Worm (Caenorhabditis elegans) whole organism, L4 larva: ENCODE data around the gene F32D8.5.

Experiments used
- D1046.2 ChIP-seq: fragments of 200-800 bp; sonication (Bioruptor generic); IDR thresholded peaks from 2 replicates; pipeline ENCODE4 v1.3.6; 2022; ENCODE audit warnings: missing genetic modification characterization, missing compliant biosample characterization
- F10B5.3 ChIP-seq: sonication (generic microtip); optimal IDR thresholded peaks from 2 replicates; lab custom pipeline; 2016; ENCODE audit warnings: mild to moderate bottlenecking, missing genetic modification characterization, missing compliant biosample characterization
- F49E8.2 ChIP-seq: sonication (generic microtip); optimal IDR thresholded peaks from 2 replicates; lab custom pipeline; 2016; ENCODE audit warnings: missing compliant biosample characterization, mild to moderate bottlenecking, missing genetic modification characterization, borderline replicate concordance
- R02D3.7 ChIP-seq: fragments of 150-350 bp; sonication (generic microtip); optimal IDR thresholded peaks from 3 replicates; lab custom pipeline; 2014; ENCODE audit warnings: missing biosample characterization, missing genetic modification characterization
- T20F7.1 ChIP-seq: fragments of 200-800 bp; sonication (Bioruptor generic); optimal IDR thresholded peaks from 2 replicates; lab custom pipeline; 2018; ENCODE audit warnings: mild to moderate bottlenecking, missing genetic modification characterization, missing compliant biosample characterization
- T26A8.4 ChIP-seq: fragments of 200-800 bp; sonication (Bioruptor generic); IDR thresholded peaks from 2 replicates; pipeline ENCODE4 v1.3.6; 2022; ENCODE audit warnings: missing genetic modification characterization, missing compliant biosample characterization
- Y105C5A.15 ChIP-seq: fragments of 200-800 bp; sonication (Bioruptor generic); IDR thresholded peaks from 2 replicates; pipeline ENCODE4 v1.3.6; 2022; ENCODE audit warnings: missing genetic modification characterization, missing compliant biosample characterization
- Y48G9A.11 ChIP-seq: fragments of 200-800 bp; sonication (Bioruptor generic); IDR thresholded peaks from 2 replicates; pipeline ENCODE4 v1.3.6; 2022; ENCODE audit warnings: missing genetic modification reagents, missing genetic modification characterization, missing compliant biosample characterization
- Y5F2A.4 ChIP-seq: fragments of 200-800 bp; sonication (Bioruptor generic); optimal IDR thresholded peaks from 2 replicates; lab custom pipeline; 2018; ENCODE audit warnings: mild to moderate bottlenecking, missing genetic modification characterization, missing compliant biosample characterization
- ZK337.2 ChIP-seq: fragments of 200-800 bp; sonication (Bioruptor generic); IDR thresholded peaks from 2 replicates; pipeline ENCODE4 v1.3.6; 2022; ENCODE audit warnings: missing genetic modification reagents, missing genetic modification characterization, missing compliant biosample characterization
- aha-1 ChIP-seq: fragments of 150-350 bp; peaks from one replicate; lab custom pipeline; 2014; ENCODE audit warnings: missing biosample characterization, missing genetic modification characterization
- attf-4 ChIP-seq: sonication (generic microtip); optimal IDR thresholded peaks from 3 replicates; lab custom pipeline; 2017; ENCODE audit warnings: missing biosample characterization, missing genetic modification characterization
- ceh-62 ChIP-seq: sonication (generic microtip); optimal IDR thresholded peaks from 2 replicates; lab custom pipeline; 2017; ENCODE audit warnings: missing biosample characterization, missing genetic modification characterization
- ces-1 ChIP-seq: fragments of 150-350 bp; sonication (generic microtip); optimal IDR thresholded peaks from 4 replicates; lab custom pipeline; 2014; ENCODE audit warnings: missing biosample characterization, missing genetic modification reagents, missing genetic modification characterization
- cey-2 ChIP-seq: sonication (generic microtip); optimal IDR thresholded peaks from 3 replicates; lab custom pipeline; 2017; ENCODE audit warnings: missing genetic modification characterization, mild to moderate bottlenecking, missing compliant biosample characterization, antibody characterized with exemption, borderline replicate concordance; ENCODE audit not compliant: insufficient read depth
- ctbp-1 ChIP-seq: fragments of 200-800 bp; sonication (Bioruptor generic); IDR thresholded peaks from 2 replicates; pipeline ENCODE4 v1.3.6; 2022; ENCODE audit warnings: missing genetic modification reagents, missing genetic modification characterization, missing compliant biosample characterization
- daf-19 ChIP-seq: fragments of 200-800 bp; sonication (Bioruptor generic); conservative IDR thresholded peaks from 2 replicates; pipeline ENCODE4 v1.3.6; 2022; ENCODE audit warnings: missing genetic modification characterization, missing compliant biosample characterization
- dmd-6 ChIP-seq: fragments of 200-800 bp; sonication (Bioruptor generic); IDR thresholded peaks from 2 replicates; pipeline ENCODE4 v1.3.6; 2022; ENCODE audit warnings: missing genetic modification reagents, missing genetic modification characterization, missing compliant biosample characterization
- dmd-9 ChIP-seq: fragments of 200-800 bp; sonication (Bioruptor generic); IDR thresholded peaks from 2 replicates; pipeline ENCODE4 v1.3.6; 2022; ENCODE audit warnings: missing genetic modification reagents, missing genetic modification characterization, missing compliant biosample characterization
- dpl-1 ChIP-seq: fragments of 150-350 bp; optimal IDR thresholded peaks from 2 replicates; lab custom pipeline; 2014; ENCODE audit warnings: missing biosample characterization, missing genetic modification reagents, missing genetic modification characterization
- dve-1 ChIP-seq: sonication (generic microtip); optimal IDR thresholded peaks from 2 replicates; lab custom pipeline; 2017; ENCODE audit warnings: antibody characterized with exemption, mild to moderate bottlenecking, missing genetic modification characterization, missing compliant biosample characterization; ENCODE audit not compliant: insufficient read depth
- egl-43 ChIP-seq: fragments of 200-800 bp; sonication (Bioruptor generic); IDR thresholded peaks from 2 replicates; pipeline ENCODE4 v1.3.6; 2022; ENCODE audit warnings: missing genetic modification reagents, missing genetic modification characterization, missing compliant biosample characterization
- fos-1 ChIP-seq: fragments of 150-350 bp; optimal IDR thresholded peaks from 2 replicates; lab custom pipeline; 2014; ENCODE audit warnings: missing biosample characterization, missing genetic modification characterization
- gei-8 ChIP-seq: fragments of 200-800 bp; sonication (Bioruptor generic); optimal IDR thresholded peaks from 2 replicates; lab custom pipeline; 2018; ENCODE audit warnings: mild to moderate bottlenecking, missing genetic modification characterization, missing compliant biosample characterization
- hif-1 ChIP-seq, 2 experiments: sonication (generic microtip); optimal IDR thresholded peaks; 2 replicates each; lab custom pipeline; 2016 to 2017; ENCODE audit warnings: missing compliant biosample characterization in 2 of 2, missing genetic modification characterization in 2 of 2, missing genetic modification reagents in 2 of 2, missing genotype in 2 of 2, mild to moderate bottlenecking in 1 of 2
- hlh-11 ChIP-seq: fragments of 200-800 bp; sonication (Bioruptor generic); optimal IDR thresholded peaks from 2 replicates; lab custom pipeline; 2018; ENCODE audit warnings: mild to moderate bottlenecking, missing genetic modification characterization, missing compliant biosample characterization
- hlh-30 ChIP-seq: sonication (generic microtip); optimal IDR thresholded peaks from 2 replicates; lab custom pipeline; 2017; ENCODE audit warnings: antibody characterized with exemption, mild to moderate bottlenecking, missing genetic modification characterization, missing compliant biosample characterization; ENCODE audit not compliant: insufficient read depth
- hmg-1.1 ChIP-seq: fragments of 200-800 bp; sonication (Bioruptor generic); IDR thresholded peaks from 2 replicates; pipeline ENCODE4 v1.3.6; 2022; ENCODE audit warnings: missing genetic modification reagents, missing genetic modification characterization, missing compliant biosample characterization
- lim-7 ChIP-seq: fragments of 200-800 bp; sonication (Bioruptor generic); IDR thresholded peaks from 2 replicates; pipeline ENCODE4 v1.3.6; 2022; ENCODE audit warnings: missing genetic modification characterization, missing compliant biosample characterization
- lin-15B ChIP-seq: fragments of 150-350 bp; sonication (generic microtip); optimal IDR thresholded peaks from 3 replicates; lab custom pipeline; 2014; ENCODE audit warnings: missing biosample characterization, missing genetic modification characterization
- lin-39 ChIP-seq: fragments of 150-350 bp; optimal IDR thresholded peaks from 2 replicates; lab custom pipeline; 2014; ENCODE audit warnings: missing biosample characterization, missing genetic modification reagents, missing genetic modification characterization
- lir-3 ChIP-seq: sonication (generic microtip); optimal IDR thresholded peaks from 2 replicates; lab custom pipeline; 2016; ENCODE audit warnings: mild to moderate bottlenecking, missing genetic modification characterization, missing compliant biosample characterization
- lsy-2 ChIP-seq, 2 experiments: fragments of 150-350 bp in 1 of 2; sonication (generic microtip) in 1 of 2; optimal IDR thresholded peaks; 2 replicates each; lab custom pipeline; 2014 to 2017; ENCODE audit warnings: missing biosample characterization in 2 of 2, missing genetic modification characterization in 2 of 2
- madf-5 ChIP-seq, 2 experiments: fragments of 200-800 bp; sonication (Bioruptor generic); IDR thresholded peaks; 2 replicates each; pipeline ENCODE4 v1.3.6; 2022; ENCODE audit warnings: missing compliant biosample characterization in 2 of 2, missing genetic modification characterization in 2 of 2
- mdt-29 ChIP-seq: fragments of 200-800 bp; sonication (Bioruptor generic); IDR thresholded peaks from 2 replicates; pipeline ENCODE4 v1.3.6; 2022; ENCODE audit warnings: missing genetic modification reagents, missing genetic modification characterization, missing compliant biosample characterization
- mes-2 ChIP-seq: sonication (generic microtip); optimal IDR thresholded peaks from 2 replicates; lab custom pipeline; 2016; ENCODE audit warnings: missing genotype, mild to moderate bottlenecking, missing genetic modification characterization, missing compliant biosample characterization; ENCODE audit not compliant: poor library complexity, severe bottlenecking
- nhr-11 ChIP-seq: fragments of 150-350 bp; optimal IDR thresholded peaks from 2 replicates; lab custom pipeline; 2014; ENCODE audit warnings: missing biosample characterization, missing genetic modification characterization
- nhr-111 ChIP-seq: fragments of 200-800 bp; sonication (Bioruptor generic); optimal IDR thresholded peaks from 2 replicates; lab custom pipeline; 2018; ENCODE audit warnings: mild to moderate bottlenecking, missing genetic modification characterization, missing compliant biosample characterization
- nhr-25 ChIP-seq: sonication (generic microtip); optimal IDR thresholded peaks from 2 replicates; lab custom pipeline; 2017; ENCODE audit warnings: missing genetic modification characterization, mild to moderate bottlenecking, missing compliant biosample characterization, antibody characterized with exemption, moderate library complexity, borderline replicate concordance; ENCODE audit not compliant: insufficient read depth
- nhr-41 ChIP-seq: fragments of 200-800 bp; sonication (Bioruptor generic); IDR thresholded peaks from 2 replicates; pipeline ENCODE4 v1.3.6; 2022; ENCODE audit warnings: missing genetic modification reagents, missing genetic modification characterization, missing compliant biosample characterization
- nhr-48 ChIP-seq: sonication (generic microtip); optimal IDR thresholded peaks from 2 replicates; lab custom pipeline; 2016; ENCODE audit warnings: mild to moderate bottlenecking, missing genetic modification characterization, missing compliant biosample characterization
- nhr-6 ChIP-seq: fragments of 150-350 bp; optimal IDR thresholded peaks from 2 replicates; lab custom pipeline; 2014; ENCODE audit warnings: missing biosample characterization, missing genetic modification characterization
- nhr-77 ChIP-seq: fragments of 150-350 bp; optimal IDR thresholded peaks from 2 replicates; lab custom pipeline; 2014; ENCODE audit warnings: missing biosample characterization, missing genetic modification characterization
- php-3 ChIP-seq: fragments of 200-800 bp; sonication (Bioruptor generic); IDR thresholded peaks from 2 replicates; pipeline ENCODE4 v1.3.6; 2022; ENCODE audit warnings: missing genetic modification reagents, missing genetic modification characterization, missing compliant biosample characterization
- sdz-12 ChIP-seq: fragments of 200-800 bp; sonication (Bioruptor generic); optimal IDR thresholded peaks from 2 replicates; lab custom pipeline; 2018; ENCODE audit warnings: mild to moderate bottlenecking, missing genetic modification characterization, missing compliant biosample characterization
- set-16 ChIP-seq: fragments of 200-800 bp; sonication (Bioruptor generic); IDR thresholded peaks from 2 replicates; pipeline ENCODE4 v1.3.6; 2022; ENCODE audit warnings: missing genetic modification reagents, missing genetic modification characterization, missing compliant biosample characterization
- skn-1 ChIP-seq: fragments of 150-350 bp; optimal IDR thresholded peaks from 2 replicates; lab custom pipeline; 2014; ENCODE audit warnings: missing biosample characterization, missing genetic modification characterization
- tra-1 ChIP-seq: fragments of 200-800 bp; sonication (Bioruptor generic); IDR thresholded peaks from 2 replicates; pipeline ENCODE4 v1.3.6; 2022; ENCODE audit warnings: missing genetic modification reagents, missing genetic modification characterization, missing compliant biosample characterization
- zag-1 ChIP-seq: fragments of 150-350 bp; optimal IDR thresholded peaks from 2 replicates; lab custom pipeline; 2014; ENCODE audit warnings: missing biosample characterization, missing genetic modification characterization
- zip-2 ChIP-seq: fragments of 150-350 bp; optimal IDR thresholded peaks from 2 replicates; lab custom pipeline; 2014; ENCODE audit warnings: missing biosample characterization, missing genetic modification characterization
- ztf-7 ChIP-seq: fragments of 150-350 bp; optimal IDR thresholded peaks from 2 replicates; lab custom pipeline; 2014; ENCODE audit warnings: missing biosample characterization, missing genetic modification characterization

Gene F32D8.5

DNA sequence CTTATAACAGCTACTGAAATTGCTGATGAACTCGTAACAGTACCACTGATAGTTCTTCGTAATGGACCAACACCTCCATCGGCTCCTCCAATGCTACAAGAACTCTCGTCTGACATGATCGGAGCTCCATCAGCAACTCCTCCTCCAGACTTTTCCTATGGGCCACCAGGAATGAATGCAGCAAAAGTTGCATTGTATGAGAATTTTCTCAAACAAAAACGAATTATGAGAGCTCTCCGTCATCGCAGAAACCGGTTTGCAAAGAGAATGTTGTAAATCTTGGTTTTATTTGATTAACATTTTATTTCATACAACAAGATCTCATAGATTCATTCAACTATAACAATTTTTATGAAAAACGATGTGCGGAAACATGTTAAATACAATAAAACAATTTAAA is 7.0 kb upstream of the F32D8.5 start (continued):
- TF ChIP-seq dve-1 (tag; lab: Kevin White, UChicago) (peak; percentile 54), ZK337.2 (GFP tag; lab: Robert Waterston, UW) (no peak), hmg-1.1 (no peak), dmd-6 (no peak), daf-19 (GFP tag; lab: Robert Waterston, UW) (no peak), fos-1 (no peak), ctbp-1 (GFP tag; lab: Robert Waterston, UW) (no peak), F10B5.3 (tag; lab: Kevin White, UChicago) (no peak), dmd-9 (GFP tag; lab: Robert Waterston, UW) (no peak), hlh-30 (tag; lab: Kevin White, UChicago) (no peak), zip-2 (tag; lab: Kevin White, UChicago) (no peak), sdz-12 (GFP tag; lab: Kevin White, UChicago) (no peak), mdt-29 (GFP tag; lab: Robert Waterston, UW) (no peak), mes-2 (tag; lab: Kevin White, UChicago) (peak; percentile 42), madf-5 (GFP tag; IDR thresholded peaks at IDR 0.05; lab: Robert Waterston, UW) (peak in 1 of 2 experiments; percentile 68; a peak in 1 of 4 replicates), lim-7 (GFP tag; lab: Robert Waterston, UW) (no peak), skn-1 (tag; lab: Kevin White, UChicago) (no peak), T20F7.1 (GFP tag; lab: Kevin White, UChicago) (peak; percentile 31), T26A8.4 (GFP tag; lab: Robert Waterston, UW) (peak; percentile 79), hif-1 (tag; optimal IDR thresholded peaks at IDR 0.05; lab: Kevin White, UChicago) (peak in 1 of 2 experiments; percentile 14), ces-1 (GFP tag; lab: Kevin White, UChicago) (no peak), aha-1 (tag; lab: Kevin White, UChicago) (no peak), dpl-1 (GFP tag; lab: Kevin White, UChicago) (no peak), ztf-7 (tag; lab: Kevin White, UChicago) (no peak), lsy-2 (tag; optimal IDR thresholded peaks at IDR 0.05; lab: Kevin White, UChicago) (peak in 1 of 2 experiments; percentile 18), zag-1 (tag; lab: Kevin White, UChicago) (no peak), nhr-111 (GFP tag; lab: Kevin White, UChicago) (no peak), nhr-77 (tag; lab: Kevin White, UChicago) (no peak), gei-8 (GFP tag; lab: Kevin White, UChicago) (peak; percentile 61), Y5F2A.4 (GFP tag; lab: Kevin White, UChicago) (no peak), tra-1 (GFP tag; lab: Robert Waterston, UW) (no peak), set-16 (GFP tag; lab: Robert Waterston, UW) (no peak), D1046.2 (GFP tag; lab: Robert Waterston, UW) (0 out of 2 replicates have a peak, but pooled peaks have one; percentile 21), php-3 (no peak), ceh-62 (tag; lab: Kevin White, UChicago) (no peak), nhr-6 (tag; lab: Kevin White, UChicago) (no peak), nhr-48 (tag; lab: Kevin White, UChicago) (no peak), nhr-25 (tag; lab: Kevin White, UChicago) (no peak), lin-15B (tag; lab: Kevin White, UChicago) (no peak), lin-39 (tag; lab: Kevin White, UChicago) (no peak), hlh-11 (tag; lab: Kevin White, UChicago) (no peak), lir-3 (no peak), attf-4 (tag; lab: Kevin White, UChicago) (no peak), F49E8.2 (tag; lab: Kevin White, UChicago) (no peak), egl-43 (GFP tag; lab: Robert Waterston, UW) (peak; percentile 74; the same call in 1 of the 2 replicates), cey-2 (tag; lab: Kevin White, UChicago) (no peak), Y105C5A.15 (GFP tag; lab: Robert Waterston, UW) (no peak), Y48G9A.11 (GFP tag; lab: Robert Waterston, UW) (no peak), nhr-11 (tag; lab: Kevin White, UChicago) (no peak), R02D3.7 (no peak), nhr-41 (no peak)
